Fruit fly (Drosophila melanogaster): ENCODE data around the gene SA2.

DNA sequence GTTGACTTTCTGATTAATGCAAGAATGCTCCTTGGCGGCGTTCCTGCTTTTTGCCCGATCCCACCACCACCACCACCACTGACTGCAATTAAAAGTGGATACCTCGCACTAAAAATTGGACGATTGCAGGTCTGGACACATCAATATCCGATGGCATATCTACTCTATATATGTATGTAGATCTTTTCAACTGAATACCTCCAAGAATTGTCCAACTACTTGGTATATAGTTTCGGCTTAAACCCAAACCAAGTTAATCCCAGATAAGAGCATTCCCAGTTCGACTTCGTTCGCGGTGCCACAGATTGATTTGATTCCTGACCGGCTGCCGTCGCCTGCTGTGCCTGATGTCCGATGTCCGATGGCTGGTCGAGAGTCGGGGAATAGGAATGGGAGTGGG, 47.1 kb upstream of the SA2 start:
- TF ChIP-seq CTCF (optimal IDR thresholded peaks at IDR 0.05) (no peak), CG8478 (optimal IDR thresholded peaks at IDR 0.05) (no peak)

All from S2 (cell line).